Worm (Caenorhabditis elegans): ENCODE results near the gene C02F4.5.

ce11 chrIV:10564613-10565012 is 40.7 kb upstream of the C02F4.5 start:
- no peak for TF ChIP-seq snpc-4 (GFP tag; optimal IDR thresholded peaks at IDR 0.05)
- no peak for TF ChIP-seq snpc-4 (tag; optimal IDR thresholded peaks at IDR 0.05)
- no peak for TF ChIP-seq attf-6 (GFP tag; IDR thresholded peaks at IDR 0.05)
- no peak for TF ChIP-seq ztf-22 (GFP tag; optimal IDR thresholded peaks at IDR 0.05)
- no peak for TF ChIP-seq ama-1 (optimal IDR thresholded peaks at IDR 0.05)
- no peak for TF ChIP-seq ama-1 (GFP tag; optimal IDR thresholded peaks at IDR 0.05)
- TF ChIP-seq rpc-1 (optimal IDR thresholded peaks at IDR 0.05): no peak
- no peak for TF ChIP-seq rpc-1 (tag; optimal IDR thresholded peaks at IDR 0.05)
- no peak for TF ChIP-seq ccch-3 (GFP tag; optimal IDR thresholded peaks at IDR 0.05)
- TF ChIP-seq lin-35 (GFP tag; optimal IDR thresholded peaks at IDR 0.05): no peak
- no peak for TF ChIP-seq sptf-2 (GFP tag; optimal IDR thresholded peaks at IDR 0.05)
- TF ChIP-seq F39B2.1 (GFP tag; IDR thresholded peaks at IDR 0.05): no peak
- TF ChIP-seq let-526 (GFP tag; IDR thresholded peaks at IDR 0.05): no peak
